Worm (Caenorhabditis elegans): Measurements from ENCODE around the gene ddi-1.

- TF ChIP-seq aly-2 (tag; optimal IDR thresholded peaks at IDR 0.05) (no peak), lsy-2 (tag; optimal IDR thresholded peaks at IDR 0.05) (peak in 1 of 2 experiments; percentile 9), unc-62 (GFP tag; optimal IDR thresholded peaks at IDR 0.05) (no peak), nhr-10 (tag; optimal IDR thresholded peaks at IDR 0.05) (no peak), elt-1 (tag; optimal IDR thresholded peaks at IDR 0.05) (no peak), skn-1 (tag; optimal IDR thresholded peaks at IDR 0.05) (no peak), elt-3 (tag; optimal IDR thresholded peaks at IDR 0.05) (no peak)
Observed at ce11 chrIV:6541435-6541834, 18.8 kb downstream of the ddi-1 start, which contains the start of gene C01G5.25.
